Fruit fly (Drosophila melanogaster): ENCODE data around the gene CG4678.

Gene CG4678

dm6 chrX:16751579-16752156 lies 55.7 kb downstream of the CG4678 start, which contains the start of gene goe (continued):
- TF ChIP-seq CG2889 (GFP tag; IDR thresholded peaks at IDR 0.05) (no peak), dmrt99B (tag; optimal IDR thresholded peaks at IDR 0.05) (peak; percentile 24), nom (GFP tag; optimal IDR thresholded peaks at IDR 0.05) (no peak), Oli (tag; optimal IDR thresholded peaks at IDR 0.05) (peak; percentile 45), Doc2 (GFP tag; IDR thresholded peaks at IDR 0.05) (no peak), CG7372 (GFP tag; IDR thresholded peaks at IDR 0.05) (peak; percentile 58; the same call in 1 of the 2 replicates), CG3726 (GFP tag; IDR thresholded peaks at IDR 0.05) (0 out of 3 replicates have a peak, but pooled peaks have one; percentile 28), CG9817 (tag; optimal IDR thresholded peaks at IDR 0.05) (peak; percentile 84), CG6813 (GFP tag; optimal IDR thresholded peaks at IDR 0.05) (peak; percentile 76), Meics (GFP tag; optimal IDR thresholded peaks at IDR 0.05) (peak; percentile 85), CG34224 (GFP tag; IDR thresholded peaks at IDR 0.05; ENCODE audit: partially characterized antibody) (peak; percentile 86), gt (GFP tag; IDR thresholded peaks at IDR 0.05) (peak; percentile 22; the same call in 1 of the 2 replicates), dysf (GFP tag; IDR thresholded peaks at IDR 0.05) (peak; percentile 68; the same call in 2 of the 3 replicates), MTF-1 (GFP tag; optimal IDR thresholded peaks at IDR 0.05; ENCODE audit: borderline replicate concordance) (peak; percentile 81), CG6654 (GFP tag; optimal IDR thresholded peaks at IDR 0.05) (no peak), CG17359 (tag; optimal IDR thresholded peaks at IDR 0.05) (peak; percentile 53), CG15696 (tag; optimal IDR thresholded peaks at IDR 0.05) (no peak), CG12769 (tag; optimal IDR thresholded peaks at IDR 0.05) (peak; percentile 81), Dfd (GFP tag; optimal IDR thresholded peaks at IDR 0.05) (no peak), sob (GFP tag; IDR thresholded peaks at IDR 0.05) (peak; percentile 94), Atf-2 (GFP tag; optimal IDR thresholded peaks at IDR 0.05) (peak; percentile 76), fd3F (GFP tag; optimal IDR thresholded peaks at IDR 0.05) (peak; percentile 39), ac (GFP tag; optimal IDR thresholded peaks at IDR 0.05) (peak; percentile 36), cwo (GFP tag; optimal IDR thresholded peaks at IDR 0.05) (peak; percentile 34), D19B (GFP tag; optimal IDR thresholded peaks at IDR 0.05) (peak; percentile 20), CG14710 (tag; optimal IDR thresholded peaks at IDR 0.05) (peak; percentile 70), CG12155 (GFP tag; optimal IDR thresholded peaks at IDR 0.05) (peak; percentile 79), mam (GFP tag; optimal IDR thresholded peaks at IDR 0.05) (peak; percentile 89), Usf (GFP tag; optimal IDR thresholded peaks at IDR 0.05) (peak; percentile 67), Side (GFP tag; optimal IDR thresholded peaks at IDR 0.05) (peak; percentile 87), CG3838 (GFP tag; optimal IDR thresholded peaks at IDR 0.05) (peak; percentile 70), CG33213 (GFP tag; optimal IDR thresholded peaks at IDR 0.05) (peak; percentile 89), eyg (GFP tag; optimal IDR thresholded peaks at IDR 0.05) (peak; percentile 68), CG17328 (GFP tag; IDR thresholded peaks at IDR 0.05) (peak; percentile 82), zfh1 (GFP tag; IDR thresholded peaks at IDR 0.05) (peak; percentile 82), Opbp (GFP tag; IDR thresholded peaks at IDR 0.05; ENCODE audit: partially characterized antibody) (peak; percentile 98), Doc3 (GFP tag; IDR thresholded peaks at IDR 0.05; ENCODE audit: partially characterized antibody) (peak; percentile 69), sens (GFP tag) (peak; percentile 97), gfzf (GFP tag; optimal IDR thresholded peaks at IDR 0.05) (peak; percentile 65), CG14014 (GFP tag; IDR thresholded peaks at IDR 0.05) (peak; percentile 85), HmgZ (tag; optimal IDR thresholded peaks at IDR 0.05) (peak; percentile 88), HLHmδ (GFP tag; optimal IDR thresholded peaks at IDR 0.05) (no peak), CG9727 (GFP tag; optimal IDR thresholded peaks at IDR 0.05) (peak; percentile 84), CG14667 (GFP tag; IDR thresholded peaks at IDR 0.05) (peak; percentile 66), CG4617 (GFP tag; optimal IDR thresholded peaks at IDR 0.05; ENCODE audit: borderline replicate concordance) (peak; percentile 25), sd (tag; optimal IDR thresholded peaks at IDR 0.05) (peak; percentile 4), CG8765 (GFP tag; IDR thresholded peaks at IDR 0.05) (peak; percentile 63), ash1 (GFP tag; optimal IDR thresholded peaks at IDR 0.05) (peak; percentile 59), sens-2 (GFP tag; IDR thresholded peaks at IDR 0.05) (peak; percentile 70)
